Worm (Caenorhabditis elegans) whole organism, L1 larva: ENCODE data around the gene pgp-7.

ENCODE experiments used
- alr-1 ChIP-seq: fragments of 200-800 bp; sonication (Bioruptor generic); optimal IDR thresholded peaks from 2 replicates; lab custom pipeline; 2018; ENCODE audit warnings: borderline replicate concordance, mild to moderate bottlenecking, missing genetic modification characterization, missing compliant biosample characterization
- aly-2 ChIP-seq: fragments of 150-350 bp; optimal IDR thresholded peaks from 2 replicates; lab custom pipeline; 2014; ENCODE audit warnings: missing biosample characterization, missing genetic modification characterization
- ama-1 ChIP-seq: fragments of 150-350 bp; optimal IDR thresholded peaks from 2 replicates; lab custom pipeline; 2014
- lin-15B ChIP-seq: fragments of 150-350 bp; sonication (generic microtip); optimal IDR thresholded peaks from 3 replicates; lab custom pipeline; 2014; ENCODE audit warnings: missing biosample characterization, missing genetic modification characterization
- lin-39 ChIP-seq: fragments of 150-350 bp; optimal IDR thresholded peaks from 2 replicates; lab custom pipeline; 2014; ENCODE audit warnings: missing biosample characterization, missing genetic modification reagents, missing genetic modification characterization
- nhr-237 ChIP-seq: fragments of 150-350 bp; optimal IDR thresholded peaks from 2 replicates; lab custom pipeline; 2014; ENCODE audit warnings: missing biosample characterization, missing genetic modification characterization
- snu-23 ChIP-seq: sonication (generic microtip); optimal IDR thresholded peaks from 2 replicates; lab custom pipeline; 2016; ENCODE audit warnings: missing genetic modification characterization, missing compliant biosample characterization
- swsn-7 ChIP-seq: sonication (generic microtip); optimal IDR thresholded peaks from 2 replicates; lab custom pipeline; 2016; ENCODE audit warnings: missing genetic modification characterization, missing compliant biosample characterization
- unc-130 ChIP-seq: fragments of 150-350 bp; optimal IDR thresholded peaks from 2 replicates; lab custom pipeline; 2017; ENCODE audit warnings: missing biosample characterization, missing genetic modification characterization, inconsistent platforms

ce11 chrX:10864322-10864721 lies 5.7 kb downstream of the pgp-7 start, which contains the start of gene pgp-8:
- TF ChIP-seq alr-1: no peak
- TF ChIP-seq unc-130 (tag; lab: Kevin White, UChicago): no peak
- TF ChIP-seq aly-2 (tag; lab: Kevin White, UChicago): no peak
- no peak for TF ChIP-seq lin-15B (tag; lab: Kevin White, UChicago)
- TF ChIP-seq nhr-237 (tag; lab: Kevin White, UChicago): no peak
- no peak for TF ChIP-seq snu-23 (GFP tag; lab: Kevin White, UChicago)
- TF ChIP-seq ama-1 (lab: Kevin White, UChicago): no peak
- TF ChIP-seq lin-39 (tag; lab: Kevin White, UChicago): no peak
- no peak for TF ChIP-seq swsn-7 (tag; lab: Kevin White, UChicago)
